In the genomic region with DNA sequence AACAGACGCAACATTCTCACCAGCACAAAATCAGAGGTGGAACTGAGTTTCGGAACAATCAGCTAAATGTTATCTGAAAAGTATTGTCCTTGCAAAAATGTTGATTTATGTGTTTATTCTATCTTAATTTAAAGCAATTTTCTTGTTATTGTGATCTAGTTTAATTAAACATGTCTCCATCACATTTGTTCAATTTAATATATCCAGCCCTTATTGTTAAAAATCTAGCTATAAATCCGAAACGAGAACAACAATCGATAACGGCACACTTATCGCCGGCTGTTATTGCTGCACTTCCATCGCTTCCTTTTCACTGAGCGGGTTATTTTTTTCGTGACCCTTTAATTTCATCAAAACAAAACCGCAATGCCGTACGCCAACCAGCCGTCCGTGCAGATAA, we compare ENCODE assay signal across 5 fruit fly cellular contexts.
TF ChIP-seq lines count a peak whose summit lies in the region.

GatC (minus strand) TSS at position 48 of the 400 bp plus-strand sequence.
PolG2 (minus strand) TSS at position 48 of the 400 bp plus-strand sequence.
Polr2C (plus strand) TSS at position 280 of the 400 bp plus-strand sequence.

- no peak for TF ChIP-seq CTCF in whole organism, embryonic (GFP tag; optimal IDR thresholded peaks at IDR 0.05; lab: Kevin White, UChicago)

TF ChIP-seq in whole organism, adult, 20 proteins besides CTCF, POLR2A, EP300 and RAD21 (continues in another document):
- TF ChIP-seq CG33017 (tag; optimal IDR thresholded peaks at IDR 0.05; lab: Kevin White, UChicago) (peak; percentile 11), CG7045 (GFP tag; optimal IDR thresholded peaks at IDR 0.05; lab: Kevin White, UChicago) (no peak), pad (GFP tag; optimal IDR thresholded peaks at IDR 0.05; lab: Kevin White, UChicago) (no peak), bab1 (GFP tag; optimal IDR thresholded peaks at IDR 0.05; lab: Kevin White, UChicago) (no peak), kay (GFP tag; lab: Kevin White, UChicago; ENCODE audit: borderline replicate concordance) (no peak), CG5204 (GFP tag; optimal IDR thresholded peaks at IDR 0.05; lab: Kevin White, UChicago) (no peak), tj (GFP tag; optimal IDR thresholded peaks at IDR 0.05; lab: Kevin White, UChicago) (peak; percentile 0), CG12768 (GFP tag; optimal IDR thresholded peaks at IDR 0.05; lab: Kevin White, UChicago) (no peak), cic (GFP tag; optimal IDR thresholded peaks at IDR 0.05; lab: Kevin White, UChicago) (no peak), cnc (optimal IDR thresholded peaks at IDR 0.05; lab: Kevin White, UChicago) (no peak), CG14711 (tag; optimal IDR thresholded peaks at IDR 0.05; lab: Kevin White, UChicago) (peak; percentile 19), ovo (GFP tag; optimal IDR thresholded peaks at IDR 0.05; lab: Kevin White, UChicago) (no peak), Crg-1 (GFP tag; optimal IDR thresholded peaks at IDR 0.05; lab: Kevin White, UChicago) (peak; percentile 33), Hr96 (GFP tag; optimal IDR thresholded peaks at IDR 0.05; lab: Kevin White, UChicago) (no peak), CG7101 (tag; optimal IDR thresholded peaks at IDR 0.05; lab: Kevin White, UChicago) (peak; percentile 53), Clk (GFP tag; optimal IDR thresholded peaks at IDR 0.05; lab: Kevin White, UChicago) (no peak), toe (GFP tag; optimal IDR thresholded peaks at IDR 0.05; lab: Kevin White, UChicago) (no peak), CG11617 (GFP tag; optimal IDR thresholded peaks at IDR 0.05; lab: Kevin White, UChicago) (no peak)

TF ChIP-seq in whole organism, embryonic, 481 proteins besides CTCF, POLR2A, EP300 and RAD21 (continues in another document):
- no peak for TF ChIP-seq Rx (GFP tag; IDR thresholded peaks at IDR 0.05; lab: Robert Waterston, UW)
- TF ChIP-seq CoRest (tag; optimal IDR thresholded peaks at IDR 0.05; lab: Kevin White, UChicago): peak; percentile 56
- no peak for TF ChIP-seq scrt (GFP tag; optimal IDR thresholded peaks at IDR 0.05; lab: Kevin White, UChicago)
- peak; percentile 65 for TF ChIP-seq grau (tag; optimal IDR thresholded peaks at IDR 0.05; lab: Kevin White, UChicago)
- TF ChIP-seq wdn (GFP tag; IDR thresholded peaks at IDR 0.05; lab: Robert Waterston, UW): no peak
- peak; percentile 55 for TF ChIP-seq phol (tag; optimal IDR thresholded peaks at IDR 0.05; lab: Kevin White, UChicago)
- TF ChIP-seq B-H1 (GFP tag; IDR thresholded peaks at IDR 0.05; lab: Robert Waterston, UW): no peak; the same call in 2 of the 3 replicates
- peak; percentile 33 for TF ChIP-seq NC2β (GFP tag; optimal IDR thresholded peaks at IDR 0.05; lab: Kevin White, UChicago)
- no peak for TF ChIP-seq abd-A (tag; optimal IDR thresholded peaks at IDR 0.05; lab: Kevin White, UChicago)
- TF ChIP-seq Ssrp (tag; optimal IDR thresholded peaks at IDR 0.05; lab: Kevin White, UChicago): peak; percentile 35
- no peak for TF ChIP-seq kah (GFP tag; optimal IDR thresholded peaks at IDR 0.05; lab: Kevin White, UChicago)
- TF ChIP-seq kay (GFP tag; optimal IDR thresholded peaks at IDR 0.05; lab: Kevin White, UChicago): no peak
- peak; percentile 43 for TF ChIP-seq CG13424 (tag; optimal IDR thresholded peaks at IDR 0.05; lab: Kevin White, UChicago)
- no peak for TF ChIP-seq tap (tag; optimal IDR thresholded peaks at IDR 0.05; lab: Kevin White, UChicago)
- peak; percentile 22 for TF ChIP-seq dmrt11E (tag; optimal IDR thresholded peaks at IDR 0.05; lab: Kevin White, UChicago)
- TF ChIP-seq CG14050 (GFP tag; IDR thresholded peaks at IDR 0.05; lab: Robert Waterston, UW): no peak
- TF ChIP-seq bcd (GFP tag; optimal IDR thresholded peaks at IDR 0.05; lab: Kevin White, UChicago): no peak
- TF ChIP-seq CG30403 (GFP tag; optimal IDR thresholded peaks at IDR 0.05; lab: Kevin White, UChicago): peak; percentile 55

TF ChIP-seq in whole organism, prepupa, 60 proteins besides CTCF, POLR2A, EP300 and RAD21:
- TF ChIP-seq CG31627 (GFP tag; optimal IDR thresholded peaks at IDR 0.05; lab: Kevin White, UChicago) (peak; percentile 26), dsx (GFP tag; optimal IDR thresholded peaks at IDR 0.05; lab: Kevin White, UChicago; ENCODE audit: poor library complexity, severe bottlenecking) (no peak), CG3032 (tag; optimal IDR thresholded peaks at IDR 0.05; lab: Kevin White, UChicago) (peak; percentile 8), esn (GFP tag; optimal IDR thresholded peaks at IDR 0.05; lab: Kevin White, UChicago) (peak; percentile 14), CG8119 (GFP tag; IDR thresholded peaks at IDR 0.05; lab: Robert Waterston, UW) (0 out of 3 replicates have a peak, but pooled peaks have one; percentile 12), eg (GFP tag; IDR thresholded peaks at IDR 0.05; lab: Robert Waterston, UW) (0 out of 3 replicates have a peak, but pooled peaks have one; percentile 15)

TF ChIP-seq in whole organism, pupa, 21 proteins besides CTCF, POLR2A, EP300 and RAD21:
- TF ChIP-seq CG15710 (tag; optimal IDR thresholded peaks at IDR 0.05; lab: Kevin White, UChicago) (peak; percentile 2), EcR (GFP tag; optimal IDR thresholded peaks at IDR 0.05; lab: Kevin White, UChicago) (no peak), CG32121 (GFP tag; IDR thresholded peaks at IDR 0.05; lab: Robert Waterston, UW) (no peak)

TF ChIP-seq in whole organism, wandering third instar larva, 38 proteins besides CTCF, POLR2A, EP300 and RAD21:
- TF ChIP-seq jim (GFP tag; optimal IDR thresholded peaks at IDR 0.05; lab: Kevin White, UChicago) (no peak), dmrt93B (GFP tag; optimal IDR thresholded peaks at IDR 0.05; lab: Kevin White, UChicago) (no peak), foxo (GFP tag; optimal IDR thresholded peaks at IDR 0.05; lab: Kevin White, UChicago) (no peak), ey (GFP tag; optimal IDR thresholded peaks at IDR 0.05; lab: Kevin White, UChicago) (peak; percentile 18), br (GFP tag; optimal IDR thresholded peaks at IDR 0.05; lab: Kevin White, UChicago) (no peak), Mio (GFP tag; optimal IDR thresholded peaks at IDR 0.05; lab: Kevin White, UChicago) (no peak), psq (GFP tag; optimal IDR thresholded peaks at IDR 0.05; lab: Kevin White, UChicago) (no peak), usp (GFP tag; optimal IDR thresholded peaks at IDR 0.05; lab: Kevin White, UChicago) (no peak), Rel (GFP tag; optimal IDR thresholded peaks at IDR 0.05; lab: Kevin White, UChicago) (no peak), Rel (tag; optimal IDR thresholded peaks at IDR 0.05; lab: Kevin White, UChicago) (peak; percentile 0), rgr (GFP tag; optimal IDR thresholded peaks at IDR 0.05; lab: Kevin White, UChicago) (no peak), Myc (optimal IDR thresholded peaks at IDR 0.05; lab: Kevin White, UChicago) (peak; percentile 70), CG32264 (GFP tag; optimal IDR thresholded peaks at IDR 0.05; lab: Kevin White, UChicago) (no peak), Hnf4 (GFP tag; optimal IDR thresholded peaks at IDR 0.05; lab: Kevin White, UChicago) (no peak), Dif (GFP tag; optimal IDR thresholded peaks at IDR 0.05; lab: Kevin White, UChicago; ENCODE audit: partially characterized antibody) (peak; percentile 64), Jra (GFP tag; optimal IDR thresholded peaks at IDR 0.05; lab: Kevin White, UChicago) (no peak), lola (GFP tag; optimal IDR thresholded peaks at IDR 0.05; lab: Kevin White, UChicago) (no peak), Dfd (GFP tag; optimal IDR thresholded peaks at IDR 0.05; lab: Kevin White, UChicago) (no peak), Sp1 (GFP tag; optimal IDR thresholded peaks at IDR 0.05; lab: Kevin White, UChicago) (peak; percentile 3)
